Fruit fly (Drosophila melanogaster) whole organism, embryonic: ENCODE data around the gene CG3679.
A peak's percentile ranks its signal among the peaks of the same experiment; 100 is the strongest.

Source experiments
- Bgb ChIP-seq: fragments of 200-800 bp; sonication (Bioruptor generic); IDR thresholded peaks from 2 replicates; pipeline ENCODE4 v1.3.6; 2022; ENCODE audit warnings: missing biosample characterization, missing genetic modification characterization; ENCODE audit not compliant: partially characterized antibody
- C15 ChIP-seq: fragments of 200-800 bp; sonication (Bioruptor generic); IDR thresholded peaks from 3 replicates; pipeline ENCODE4 v1.3.6; 2022; ENCODE audit warnings: missing biosample characterization, missing genetic modification characterization
- CG10274 ChIP-seq: fragments of 200-800 bp; sonication (Bioruptor generic); optimal IDR thresholded peaks from 3 replicates; lab custom pipeline; 2017; ENCODE audit warnings: missing biosample characterization, mild to moderate bottlenecking, missing genetic modification characterization
- CG1233 ChIP-seq: fragments of 200-800 bp; sonication (Bioruptor generic); optimal IDR thresholded peaks from 4 replicates; lab custom pipeline; 2018; ENCODE audit warnings: missing biosample characterization, mild to moderate bottlenecking, missing genetic modification characterization
- CG13424 ChIP-seq: fragments of 200-800 bp; sonication (Bioruptor generic); optimal IDR thresholded peaks from 2 replicates; lab custom pipeline; 2019; ENCODE audit warnings: missing biosample characterization, mild to moderate bottlenecking, missing genetic modification characterization, moderate library complexity
- CG13775 ChIP-seq: fragments of 200-800 bp; sonication (Bioruptor generic); optimal IDR thresholded peaks from 3 replicates; lab custom pipeline; 2017; ENCODE audit warnings: missing biosample characterization, mild to moderate bottlenecking, missing genetic modification characterization
- CG15479 ChIP-seq: fragments of 200-800 bp; sonication (Bioruptor generic); optimal IDR thresholded peaks from 3 replicates; lab custom pipeline; 2019; ENCODE audit warnings: missing biosample characterization, mild to moderate bottlenecking, missing genetic modification characterization, moderate library complexity
- CG15601 ChIP-seq: fragments of 200-800 bp; sonication (Bioruptor generic); optimal IDR thresholded peaks from 3 replicates; lab custom pipeline; 2019; ENCODE audit warnings: missing biosample characterization, mild to moderate bottlenecking, missing genetic modification characterization, moderate library complexity
- CG1792 ChIP-seq: fragments of 200-800 bp; sonication (Bioruptor generic); optimal IDR thresholded peaks from 2 replicates; lab custom pipeline; 2016; ENCODE audit warnings: missing biosample characterization, missing genetic modification characterization
- CG2889 ChIP-seq: fragments of 200-800 bp; sonication (Bioruptor generic); IDR thresholded peaks from 3 replicates; pipeline ENCODE4 v1.3.6; 2022; ENCODE audit warnings: missing biosample characterization, missing genetic modification characterization
- CG34376 ChIP-seq: fragments of 200-800 bp; sonication (Bioruptor generic); optimal IDR thresholded peaks from 2 replicates; lab custom pipeline; 2018; ENCODE audit warnings: missing biosample characterization, mild to moderate bottlenecking, missing genetic modification characterization
- CG42726 ChIP-seq: fragments of 200-800 bp; sonication (Bioruptor generic); IDR thresholded peaks from 2 replicates; pipeline ENCODE4 v1.3.6; 2022; ENCODE audit warnings: missing biosample characterization, missing genetic modification characterization; ENCODE audit not compliant: partially characterized antibody
- CG4360 ChIP-seq: fragments of 200-800 bp; sonication (Bioruptor generic); IDR thresholded peaks from 2 replicates; pipeline ENCODE4 v1.3.6; 2022; ENCODE audit warnings: missing biosample characterization, missing genetic modification characterization
- CG6765 ChIP-seq: fragments of 200-800 bp; sonication (Bioruptor generic); optimal IDR thresholded peaks from 3 replicates; lab custom pipeline; 2017; ENCODE audit warnings: missing biosample characterization, mild to moderate bottlenecking, missing genetic modification characterization
- CG7839 ChIP-seq: fragments of 200-800 bp; sonication (Bioruptor generic); optimal IDR thresholded peaks from 3 replicates; lab custom pipeline; 2018; ENCODE audit warnings: missing biosample characterization, mild to moderate bottlenecking, missing genetic modification characterization, moderate library complexity
- CG8765 ChIP-seq: fragments of 200-800 bp; sonication (Bioruptor generic); IDR thresholded peaks from 2 replicates; pipeline ENCODE4 v1.3.6; 2022; ENCODE audit warnings: missing biosample characterization, missing genetic modification characterization
- Camta ChIP-seq: fragments of 200-800 bp; sonication (Bioruptor generic); optimal IDR thresholded peaks from 2 replicates; lab custom pipeline; 2016; ENCODE audit warnings: missing biosample characterization, missing genetic modification characterization
- Dip2 ChIP-seq: fragments of 200-800 bp; sonication (Bioruptor generic); IDR thresholded peaks from 2 replicates; pipeline ENCODE4 v1.3.6; 2022; ENCODE audit warnings: missing biosample characterization, missing genetic modification characterization
- Doc3 ChIP-seq: fragments of 200-800 bp; sonication (Bioruptor generic); IDR thresholded peaks from 3 replicates; pipeline ENCODE4 v1.3.6; 2022; ENCODE audit warnings: missing biosample characterization, missing genetic modification characterization; ENCODE audit not compliant: partially characterized antibody
- Dp ChIP-seq: fragments of 200-800 bp; sonication (Bioruptor generic); optimal IDR thresholded peaks from 2 replicates; lab custom pipeline; 2018; ENCODE audit warnings: missing biosample characterization, mild to moderate bottlenecking, missing genetic modification characterization, moderate library complexity
- Ets65A ChIP-seq: fragments of 200-800 bp; sonication (Bioruptor generic); peaks from one replicate; lab custom pipeline; 2016; ENCODE audit warnings: missing biosample characterization, missing genetic modification characterization
- Ets97D ChIP-seq: fragments of 200-800 bp; sonication (Bioruptor generic); optimal IDR thresholded peaks from 3 replicates; lab custom pipeline; 2016; ENCODE audit warnings: missing biosample characterization, missing genetic modification characterization
- Hr39 ChIP-seq: fragments of >200 bp; optimal IDR thresholded peaks from 2 replicates; lab custom pipeline; 2017
- Kr ChIP-seq: fragments of 200-800 bp; sonication (Bioruptor generic); optimal IDR thresholded peaks from 2 replicates; lab custom pipeline; 2017; ENCODE audit warnings: missing biosample characterization, mild to moderate bottlenecking, missing genetic modification characterization
- Lhr ChIP-seq: fragments of 200-800 bp; sonication (Bioruptor generic); optimal IDR thresholded peaks from 3 replicates; lab custom pipeline; 2017; ENCODE audit warnings: mild to moderate bottlenecking, missing biosample characterization, missing genetic modification reagents, missing genetic modification characterization
- MTF-1 ChIP-seq: fragments of 200-800 bp; sonication (Bioruptor generic); optimal IDR thresholded peaks from 2 replicates; lab custom pipeline; 2018; ENCODE audit warnings: missing biosample characterization, mild to moderate bottlenecking, missing genetic modification characterization, borderline replicate concordance
- Med ChIP-seq: fragments of 200-800 bp; sonication (Bioruptor generic); peaks from one replicate; lab custom pipeline; 2016; ENCODE audit warnings: missing biosample characterization, missing genetic modification characterization, mild to moderate bottlenecking, inconsistent platforms, moderate library complexity
- bbx ChIP-seq: fragments of 200-800 bp; sonication (Bioruptor generic); IDR thresholded peaks from 2 replicates; pipeline ENCODE4 v1.3.6; 2022; ENCODE audit warnings: missing biosample characterization, missing genetic modification characterization; ENCODE audit not compliant: partially characterized antibody
- br ChIP-seq: fragments of >200 bp; optimal IDR thresholded peaks from 2 replicates; lab custom pipeline; 2017
- chm ChIP-seq: fragments of 200-800 bp; sonication (Bioruptor generic); IDR thresholded peaks from 2 replicates; pipeline ENCODE4 v1.3.6; 2022; ENCODE audit warnings: missing biosample characterization, missing genetic modification characterization
- ci ChIP-seq: fragments of 200-800 bp; sonication (Bioruptor generic); IDR thresholded peaks from 3 replicates; pipeline ENCODE4 v1.3.6; 2022; ENCODE audit warnings: missing biosample characterization, missing genetic modification characterization
- dysf ChIP-seq: fragments of 200-800 bp; sonication (Bioruptor generic); IDR thresholded peaks from 3 replicates; pipeline ENCODE4 v1.3.6; 2022; ENCODE audit warnings: missing biosample characterization, missing genetic modification characterization
- fd64A ChIP-seq: fragments of 200-800 bp; sonication (Bioruptor generic); optimal IDR thresholded peaks from 3 replicates; lab custom pipeline; 2018; ENCODE audit warnings: missing biosample characterization, mild to moderate bottlenecking, missing genetic modification characterization
- gce ChIP-seq: fragments of 200-800 bp; sonication (Bioruptor generic); IDR thresholded peaks from 3 replicates; pipeline ENCODE4 v1.3.6; 2022; ENCODE audit warnings: missing biosample characterization, missing genetic modification characterization
- gro ChIP-seq: fragments of 200-800 bp; sonication (Bioruptor generic); optimal IDR thresholded peaks from 2 replicates; lab custom pipeline; 2016; ENCODE audit warnings: missing biosample characterization, missing genetic modification characterization
- gsb ChIP-seq: fragments of 200-800 bp; sonication (Bioruptor generic); IDR thresholded peaks from 2 replicates; pipeline ENCODE4 v1.3.6; 2022; ENCODE audit warnings: missing biosample characterization, missing genetic modification characterization
- hbn ChIP-seq: fragments of 200-800 bp; sonication (Bioruptor generic); IDR thresholded peaks from 2 replicates; pipeline ENCODE4 v1.3.6; 2022; ENCODE audit warnings: missing biosample characterization, missing genetic modification characterization; ENCODE audit not compliant: partially characterized antibody
- ind ChIP-seq: fragments of 200-800 bp; sonication (Bioruptor generic); optimal IDR thresholded peaks from 3 replicates; lab custom pipeline; 2016; ENCODE audit warnings: missing biosample characterization, missing genetic modification characterization
- inv ChIP-seq: fragments of 200-800 bp; sonication (Bioruptor generic); IDR thresholded peaks from 2 replicates; pipeline ENCODE4 v1.3.6; 2022; ENCODE audit warnings: missing biosample characterization, missing genetic modification characterization; ENCODE audit not compliant: partially characterized antibody
- kni ChIP-seq: fragments of 200-800 bp; sonication (Bioruptor generic); optimal IDR thresholded peaks from 3 replicates; lab custom pipeline; 2017; ENCODE audit warnings: mild to moderate bottlenecking, missing biosample characterization, missing genetic modification reagents, missing genetic modification characterization
- lola ChIP-seq, 3 experiments: fragments of >200 bp in 2 of 3; fragments of 200-800 bp in 1 of 3; sonication (Bioruptor generic) in 1 of 3; optimal IDR thresholded peaks; 2 replicates each; lab custom pipeline; 2017 to 2019; ENCODE audit warnings: missing biosample characterization in 3 of 3, missing genetic modification characterization in 3 of 3, mild to moderate bottlenecking in 1 of 3, moderate library complexity in 1 of 3
- nom ChIP-seq: fragments of 200-800 bp; sonication (Bioruptor generic); optimal IDR thresholded peaks from 2 replicates; lab custom pipeline; 2017; ENCODE audit warnings: missing biosample characterization, missing genetic modification characterization, mild to moderate bottlenecking, moderate library complexity, missing genetic modification reagents
- prd ChIP-seq, 3 experiments: fragments of >200 bp in 2 of 3; fragments of 200-800 bp in 1 of 3; sonication (Bioruptor generic) in 1 of 3; optimal IDR thresholded peaks in 2 of 3; IDR thresholded peaks in 1 of 3; 2 replicates in 2 of 3; 3 replicates in 1 of 3; pipeline versions ENCODE4 v1.3.6 to Lab custom; 2017 to 2022; ENCODE audit warnings: missing biosample characterization in 1 of 3, missing genetic modification characterization in 1 of 3
- salm ChIP-seq: fragments of 200-800 bp; sonication (Bioruptor generic); optimal IDR thresholded peaks from 2 replicates; lab custom pipeline; 2018; ENCODE audit warnings: missing biosample characterization, mild to moderate bottlenecking, missing genetic modification characterization
- sens-2 ChIP-seq: fragments of 200-800 bp; sonication (Bioruptor generic); IDR thresholded peaks from 2 replicates; pipeline ENCODE4 v1.3.6; 2022; ENCODE audit warnings: missing biosample characterization, missing genetic modification characterization
- tio ChIP-seq: fragments of 200-800 bp; sonication (Bioruptor generic); optimal IDR thresholded peaks from 2 replicates; lab custom pipeline; 2017; ENCODE audit warnings: missing biosample characterization, missing genetic modification characterization, inconsistent platforms
- unc-4 ChIP-seq: fragments of 200-800 bp; sonication (Bioruptor generic); IDR thresholded peaks from 2 replicates; pipeline ENCODE4 v1.3.6; 2022; ENCODE audit warnings: missing biosample characterization, missing genetic modification characterization; ENCODE audit not compliant: partially characterized antibody
- vnd ChIP-seq: fragments of 200-800 bp; sonication (Bioruptor generic); IDR thresholded peaks from 3 replicates; pipeline ENCODE4 v1.3.6; 2022; ENCODE audit warnings: missing biosample characterization, missing genetic modification characterization; ENCODE audit not compliant: partially characterized antibody
- zen ChIP-seq: fragments of 200-800 bp; sonication (Bioruptor generic); optimal IDR thresholded peaks from 3 replicates; lab custom pipeline; 2018; ENCODE audit warnings: missing biosample characterization, mild to moderate bottlenecking, missing genetic modification characterization, moderate library complexity

Gene CG3679

dm6 chrX:16275854-16276338 lies 27.8 kb upstream of the CG3679 start, which contains the start of the genes kat80 and Prosalpha4 (continued):
- TF ChIP-seq fd64A (no peak), CG42726 (peak; percentile 41; the same call in 1 of the 2 replicates), CG13775 (GFP tag; lab: Kevin White, UChicago) (peak; percentile 58), MTF-1 (GFP tag; lab: Kevin White, UChicago) (no peak), unc-4 (peak; percentile 69), bbx (GFP tag; lab: Robert Waterston, UW) (peak; percentile 58; the same call in 1 of the 2 replicates), Bgb (peak; percentile 79), Dp (GFP tag; lab: Kevin White, UChicago) (peak; percentile 22), gro (no peak), Kr (GFP tag; lab: Kevin White, UChicago) (no peak), nom (GFP tag; lab: Kevin White, UChicago) (no peak), gsb (no peak), br (lab: Kevin White, UChicago) (no peak), zen (tag; lab: Kevin White, UChicago) (peak; percentile 42), CG4360 (no peak), vnd (GFP tag; lab: Robert Waterston, UW) (peak; percentile 53; the same call in 1 of the 3 replicates), C15 (GFP tag; lab: Robert Waterston, UW) (no peak), Doc3 (GFP tag; lab: Robert Waterston, UW) (peak; percentile 53; the same call in 2 of the 3 replicates), CG10274 (GFP tag; lab: Kevin White, UChicago) (no peak), hbn (GFP tag; lab: Robert Waterston, UW) (peak; percentile 48), CG1233 (GFP tag; lab: Kevin White, UChicago) (peak; percentile 64), prd (optimal IDR thresholded peaks at IDR 0.05; lab: Kevin White, UChicago) (no peak), prd (GFP tag; IDR thresholded peaks at IDR 0.05; lab: Robert Waterston, UW) (peak; percentile 13; the same call in 1 of the 3 replicates), sens-2 (GFP tag; lab: Robert Waterston, UW) (no peak), gce (no peak), Lhr (no peak), salm (tag; lab: Kevin White, UChicago) (no peak), Dip2 (no peak), Ets65A (GFP tag; lab: Kevin White, UChicago) (no peak), CG13424 (tag; lab: Kevin White, UChicago) (peak; percentile 53), chm (GFP tag; lab: Robert Waterston, UW) (no peak), CG6765 (GFP tag; lab: Kevin White, UChicago) (no peak), Camta (GFP tag; lab: Kevin White, UChicago) (no peak), kni (no peak), Med (GFP tag; lab: Kevin White, UChicago) (peak; percentile 60), Hr39 (lab: Kevin White, UChicago) (no peak), CG15479 (no peak), CG34376 (GFP tag; lab: Kevin White, UChicago) (no peak), dysf (GFP tag; lab: Robert Waterston, UW) (no peak), lola (GFP tag; optimal IDR thresholded peaks at IDR 0.05; lab: Kevin White, UChicago) (peak in 1 of 3 experiments; percentile 33), tio (GFP tag; lab: Kevin White, UChicago) (no peak), CG2889 (GFP tag; lab: Robert Waterston, UW) (no peak), CG1792 (GFP tag; lab: Kevin White, UChicago) (no peak), ci (GFP tag; lab: Robert Waterston, UW) (peak; percentile 50; the same call in 2 of the 3 replicates), CG15601 (tag; lab: Kevin White, UChicago) (peak; percentile 30), ind (GFP tag; lab: Kevin White, UChicago) (peak; percentile 41), CG7839 (peak; percentile 45), inv (GFP tag; lab: Robert Waterston, UW) (peak; percentile 44; the same call in 1 of the 2 replicates), Ets97D (GFP tag; lab: Kevin White, UChicago) (peak; percentile 11), CG8765 (GFP tag; lab: Robert Waterston, UW) (no peak)
